Fruit fly (Drosophila melanogaster) whole organism, pupa: ENCODE measurements around the gene CG14718.
A peak's percentile ranks its signal among the peaks of the same experiment; 100 is the strongest.

Experiments used
- CG10348 ChIP-seq: fragments of 200-800 bp; sonication (Bioruptor generic); IDR thresholded peaks from 2 replicates; pipeline ENCODE4 v1.3.6; 2022; ENCODE audit warnings: missing biosample characterization, missing genetic modification characterization
- CG12605 ChIP-seq: fragments of 200-800 bp; sonication (Bioruptor generic); IDR thresholded peaks from 2 replicates; pipeline ENCODE4 v1.3.6; 2022; ENCODE audit warnings: missing biosample characterization, missing genetic modification characterization
- CG13204 ChIP-seq: fragments of 200-800 bp; sonication (Bioruptor generic); optimal IDR thresholded peaks from 2 replicates; lab custom pipeline; 2018; ENCODE audit warnings: missing biosample characterization, mild to moderate bottlenecking, missing genetic modification characterization, moderate library complexity
- CG15710 ChIP-seq: fragments of 200-800 bp; sonication (Bioruptor generic); optimal IDR thresholded peaks from 2 replicates; lab custom pipeline; 2018; ENCODE audit warnings: missing biosample characterization, mild to moderate bottlenecking, missing genetic modification characterization, moderate library complexity
- CG17806 ChIP-seq: fragments of 200-800 bp; sonication (Bioruptor generic); optimal IDR thresholded peaks from 2 replicates; lab custom pipeline; 2018; ENCODE audit warnings: missing biosample characterization, mild to moderate bottlenecking, missing genetic modification characterization, moderate library complexity
- CG32121 ChIP-seq: fragments of 200-800 bp; sonication (Bioruptor generic); IDR thresholded peaks from 2 replicates; pipeline ENCODE4 v1.3.6; 2022; ENCODE audit warnings: missing biosample characterization, missing genetic modification characterization
- CG34367 ChIP-seq: fragments of 200-800 bp; sonication (Bioruptor generic); optimal IDR thresholded peaks from 2 replicates; lab custom pipeline; 2018; ENCODE audit warnings: missing biosample characterization, mild to moderate bottlenecking, missing genetic modification characterization
- CG4496 ChIP-seq: fragments of 200-800 bp; sonication (Bioruptor generic); IDR thresholded peaks from 3 replicates; pipeline ENCODE4 v1.3.6; 2022; ENCODE audit warnings: missing biosample characterization, missing genetic modification characterization
- CG8159 ChIP-seq: fragments of 200-800 bp; sonication (Bioruptor generic); optimal IDR thresholded peaks from 3 replicates; lab custom pipeline; 2018; ENCODE audit warnings: missing biosample characterization, mild to moderate bottlenecking, missing genetic modification characterization, moderate library complexity
- CG8301 ChIP-seq: fragments of 200-800 bp; sonication (Bioruptor generic); optimal IDR thresholded peaks from 2 replicates; lab custom pipeline; 2018; ENCODE audit warnings: missing biosample characterization, mild to moderate bottlenecking, missing genetic modification characterization
- CG9948 ChIP-seq: fragments of 200-800 bp; sonication (Bioruptor generic); optimal IDR thresholded peaks from 2 replicates; lab custom pipeline; 2018; ENCODE audit warnings: missing biosample characterization, mild to moderate bottlenecking, missing genetic modification characterization, moderate library complexity
- D1 ChIP-seq: fragments of 200-800 bp; sonication (Bioruptor generic); optimal IDR thresholded peaks from 2 replicates; lab custom pipeline; 2018; ENCODE audit warnings: missing biosample characterization, mild to moderate bottlenecking, missing genetic modification characterization, moderate library complexity
- EcR ChIP-seq: fragments of 200-800 bp; sonication (Bioruptor generic); optimal IDR thresholded peaks from 3 replicates; lab custom pipeline; 2019; ENCODE audit warnings: missing biosample characterization, missing genetic modification characterization, mild to moderate bottlenecking, moderate library complexity, missing genetic modification reagents
- Ets98B ChIP-seq: fragments of 200-800 bp; sonication (Bioruptor generic); IDR thresholded peaks from 2 replicates; pipeline ENCODE4 v1.3.6; 2022; ENCODE audit warnings: missing biosample characterization, missing genetic modification characterization
- Pif1A ChIP-seq: fragments of 200-800 bp; sonication (Bioruptor generic); optimal IDR thresholded peaks from 3 replicates; lab custom pipeline; 2016; ENCODE audit warnings: missing biosample characterization, missing genetic modification characterization
- Pif1B ChIP-seq: fragments of 200-800 bp; sonication (Bioruptor generic); optimal IDR thresholded peaks from 3 replicates; lab custom pipeline; 2016; ENCODE audit warnings: missing biosample characterization, missing genetic modification characterization
- Snoo ChIP-seq: fragments of 200-800 bp; sonication (Bioruptor generic); optimal IDR thresholded peaks from 3 replicates; lab custom pipeline; 2017; ENCODE audit warnings: missing biosample characterization, mild to moderate bottlenecking, missing genetic modification characterization, inconsistent platforms
- fd96Ca ChIP-seq: fragments of 200-800 bp; sonication (Bioruptor generic); IDR thresholded peaks from 3 replicates; pipeline ENCODE4 v1.3.6; 2022; ENCODE audit warnings: missing biosample characterization, missing genetic modification characterization
- gl ChIP-seq: fragments of 200-800 bp; sonication (Bioruptor generic); optimal IDR thresholded peaks from 2 replicates; lab custom pipeline; 2018; ENCODE audit warnings: missing biosample characterization, mild to moderate bottlenecking, missing genetic modification characterization
- rn ChIP-seq: fragments of 200-800 bp; sonication (Bioruptor generic); IDR thresholded peaks from 2 replicates; pipeline ENCODE4 v1.3.6; 2022; ENCODE audit warnings: missing biosample characterization, missing genetic modification characterization

CG14718 gene

DNA sequence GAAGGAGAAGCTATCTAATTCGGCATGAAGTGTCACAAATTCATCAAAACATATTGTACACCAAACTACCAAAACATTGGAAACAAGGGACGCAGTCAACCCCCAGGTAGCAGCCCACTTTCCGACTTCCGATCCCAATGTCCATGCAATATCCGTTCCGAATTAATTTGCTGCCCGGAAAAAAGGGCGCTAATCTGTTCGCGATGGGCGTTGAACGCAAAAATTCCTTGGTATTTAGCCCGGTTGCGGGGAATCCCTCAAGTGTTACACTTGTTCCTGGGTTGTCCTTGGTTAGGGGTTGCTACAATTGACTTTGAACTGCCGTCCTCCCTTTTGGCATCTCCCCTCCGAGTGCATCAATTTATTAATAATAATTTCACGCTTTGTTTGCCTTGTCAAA lies 7.9 kb upstream of the CG14718 start:
- TF ChIP-seq Pif1B (GFP tag; lab: Kevin White, UChicago) (no peak), Snoo (tag; lab: Kevin White, UChicago) (no peak), rn (GFP tag; lab: Robert Waterston, UW) (no peak), CG32121 (GFP tag; lab: Robert Waterston, UW) (no peak), CG8159 (no peak), CG9948 (tag; lab: Kevin White, UChicago) (no peak), CG10348 (GFP tag; lab: Robert Waterston, UW) (no peak), CG15710 (tag; lab: Kevin White, UChicago) (no peak), gl (tag; lab: Kevin White, UChicago) (no peak), fd96Ca (GFP tag; lab: Robert Waterston, UW) (no peak), CG13204 (GFP tag; lab: Kevin White, UChicago) (no peak), Pif1A (GFP tag; lab: Kevin White, UChicago) (no peak), CG34367 (no peak), CG12605 (no peak), CG4496 (GFP tag; lab: Robert Waterston, UW) (no peak), D1 (tag; lab: Kevin White, UChicago) (no peak)

DNA sequence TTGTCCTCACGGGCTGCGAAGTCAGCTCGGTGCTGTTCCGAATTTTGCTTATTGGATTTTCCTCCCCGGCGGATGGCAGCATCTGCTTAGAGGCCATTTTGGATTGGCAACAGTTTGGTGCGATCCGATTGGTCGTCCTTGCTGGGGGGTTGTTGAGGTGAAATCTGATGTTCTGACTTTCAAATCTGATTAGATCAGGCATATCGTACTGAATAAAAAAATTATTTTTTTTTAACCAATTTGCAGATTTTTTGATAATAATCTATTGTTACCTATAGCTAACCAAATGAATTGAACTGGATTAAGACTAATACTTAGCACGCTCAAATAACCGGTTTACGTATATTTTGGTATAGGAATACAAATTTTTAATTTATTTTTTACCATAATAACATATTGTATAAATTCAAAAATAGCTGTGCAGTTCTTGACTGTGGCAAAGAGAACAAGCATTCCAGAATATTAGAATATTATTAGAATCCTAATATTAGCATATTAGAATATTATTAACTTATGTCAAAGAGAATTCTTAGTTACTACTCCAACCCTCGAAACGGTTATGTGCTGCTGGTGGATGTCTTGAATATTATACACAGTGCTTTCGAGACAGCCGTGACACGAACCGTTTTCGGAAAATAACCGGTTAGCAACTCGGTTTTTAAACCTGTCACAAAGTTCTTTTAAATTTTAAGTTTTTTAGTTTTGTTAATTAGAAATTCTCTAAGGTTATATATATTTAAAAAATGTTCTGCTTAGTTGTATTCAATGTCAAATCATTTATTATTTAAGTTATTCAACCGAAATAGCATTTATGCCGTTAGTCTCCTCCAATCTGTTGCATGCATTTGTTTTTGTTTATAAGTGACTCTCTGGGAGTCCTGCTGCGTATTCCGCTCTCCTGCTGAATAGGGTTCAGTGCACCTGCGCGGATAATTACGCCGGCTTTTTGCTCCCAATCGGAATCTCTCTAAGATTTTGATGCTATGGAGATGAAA lies 5.8 kb upstream of the CG14718 start, which contains the start of gene Fer3:
Gene Fer3 (minus strand): TSS at position 1 of the 995 bp plus-strand sequence.
- TF ChIP-seq CG12605 (0 out of 2 replicates have a peak, but pooled peaks have one; percentile 38), CG15710 (tag; lab: Kevin White, UChicago) (peak; percentile 31), fd96Ca (GFP tag; lab: Robert Waterston, UW) (no peak), CG8159 (peak; percentile 39), CG34367 (peak; percentile 5), CG32121 (GFP tag; lab: Robert Waterston, UW) (no peak)

DNA sequence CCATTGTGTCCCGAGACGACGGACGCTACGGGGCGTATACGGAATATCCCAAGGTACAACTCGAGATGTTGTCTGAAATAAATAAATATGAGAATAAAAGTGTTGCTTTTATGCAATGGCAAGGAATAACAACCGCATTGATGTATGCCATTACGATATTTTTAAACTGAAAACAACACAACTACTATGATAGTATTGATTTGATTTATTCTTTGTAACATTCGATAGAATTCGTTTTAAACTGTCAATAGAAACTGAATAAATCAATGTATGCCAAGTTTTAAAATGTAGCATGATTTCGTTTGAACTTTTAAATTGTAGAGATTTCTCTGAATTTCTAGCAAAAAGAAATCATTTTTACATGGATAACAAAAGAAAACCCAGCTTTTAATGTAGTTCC lies 4.2 kb upstream of the CG14718 start, which contains the start of gene CG14717:
Gene CG14717 (plus strand): TSS at position 301 of the 400 bp plus-strand sequence.
- no peak for TF ChIP-seq CG34367
- no peak for TF ChIP-seq Ets98B
- no peak for TF ChIP-seq fd96Ca (GFP tag; lab: Robert Waterston, UW)
- no peak for TF ChIP-seq D1 (tag; lab: Kevin White, UChicago)
- TF ChIP-seq gl (tag; lab: Kevin White, UChicago): no peak
- TF ChIP-seq, all 21 proteins: peak for 0

DNA sequence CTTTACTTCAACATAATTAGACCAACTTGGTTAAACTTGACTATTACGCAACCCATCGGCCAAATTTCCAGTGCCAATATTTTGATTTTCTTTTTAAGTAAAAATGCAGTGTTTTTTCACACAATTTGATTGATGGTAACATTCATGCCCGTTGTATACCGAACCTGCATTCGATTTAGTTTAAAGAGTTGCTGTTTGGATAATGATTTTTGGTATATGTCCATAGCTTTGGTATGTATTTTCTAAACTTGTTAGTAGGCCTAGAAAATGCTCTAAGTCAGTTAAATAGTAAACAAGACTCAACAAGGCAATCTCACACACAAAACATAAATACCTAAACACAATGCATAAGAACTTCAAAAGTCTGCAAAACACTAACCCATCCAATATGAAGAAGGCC lies 3.3 kb downstream of the CG14718 start, which contains the start of gene I-t:
Gene I-t (plus strand): TSS at position 301 of the 400 bp plus-strand sequence.
- TF ChIP-seq Ets98B (no peak), CG12605 (no peak), CG17806 (tag; lab: Kevin White, UChicago) (no peak), CG10348 (GFP tag; lab: Robert Waterston, UW) (no peak), D1 (tag; lab: Kevin White, UChicago) (no peak), Pif1B (GFP tag; lab: Kevin White, UChicago) (no peak), CG13204 (GFP tag; lab: Kevin White, UChicago) (no peak), CG32121 (GFP tag; lab: Robert Waterston, UW) (no peak), rn (GFP tag; lab: Robert Waterston, UW) (no peak), Pif1A (GFP tag; lab: Kevin White, UChicago) (no peak), CG34367 (no peak)

DNA sequence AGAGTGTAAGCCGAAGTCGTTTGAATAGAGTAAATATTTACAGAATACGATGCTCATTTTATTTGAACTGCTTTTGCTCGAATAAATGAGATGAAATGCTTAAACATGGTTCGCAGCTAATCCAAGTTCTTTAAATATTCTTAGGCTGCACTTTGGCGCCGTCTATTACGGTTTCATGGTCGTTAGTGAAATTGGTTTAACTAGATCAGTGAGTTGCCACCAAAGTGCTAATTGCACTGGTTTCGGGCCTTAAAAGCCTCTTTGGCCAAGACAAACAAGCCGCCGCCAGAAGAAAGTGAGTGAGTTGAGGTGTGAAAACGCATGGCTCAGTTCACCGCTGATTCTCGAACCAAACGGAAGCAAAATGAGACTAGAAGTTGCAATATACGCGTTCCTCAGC lies 11.0 kb downstream of the CG14718 start, which contains the start of gene CG14720:
Gene CG14720 (plus strand): TSS at position 301 of the 400 bp plus-strand sequence.
- no peak for TF ChIP-seq CG34367
- TF ChIP-seq Pif1A (GFP tag; lab: Kevin White, UChicago): no peak
- TF ChIP-seq CG17806 (tag; lab: Kevin White, UChicago): no peak
- TF ChIP-seq CG8159: no peak
- TF ChIP-seq EcR: no peak
- TF ChIP-seq rn (GFP tag; lab: Robert Waterston, UW): no peak
- no peak for TF ChIP-seq D1 (tag; lab: Kevin White, UChicago)
- no peak for TF ChIP-seq Ets98B
- TF ChIP-seq CG12605: no peak
- TF ChIP-seq CG13204 (GFP tag; lab: Kevin White, UChicago): no peak

DNA sequence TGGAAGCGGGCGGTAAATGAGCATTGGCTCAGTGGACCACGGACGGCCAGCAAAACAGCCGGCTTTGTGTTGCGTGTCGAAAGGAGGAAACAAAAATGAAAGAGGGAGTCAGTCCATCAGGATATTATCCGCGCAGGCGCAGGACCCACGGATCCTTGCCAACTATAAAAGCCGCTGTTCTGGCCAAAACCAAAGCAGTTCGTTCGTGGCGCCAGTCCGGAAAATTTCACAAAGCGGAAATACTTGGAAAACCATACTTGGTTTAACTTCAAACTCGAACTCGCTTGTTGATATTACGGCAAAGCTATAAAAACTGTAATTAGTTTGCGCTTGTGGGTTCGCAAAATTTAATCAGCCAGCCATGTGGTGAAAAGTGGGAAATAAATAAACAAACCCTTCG lies 21.2 kb downstream of the CG14718 start, which contains the start of gene CG12594:
Gene CG12594 (plus strand): TSS at position 142 of the 400 bp plus-strand sequence.
- TF ChIP-seq CG32121 (GFP tag; lab: Robert Waterston, UW): no peak
- TF ChIP-seq CG9948 (tag; lab: Kevin White, UChicago): no peak
- no peak for TF ChIP-seq gl (tag; lab: Kevin White, UChicago)
- TF ChIP-seq rn (GFP tag; lab: Robert Waterston, UW): no peak
- no peak for TF ChIP-seq CG12605
- TF ChIP-seq CG17806 (tag; lab: Kevin White, UChicago): no peak
- TF ChIP-seq Pif1B (GFP tag; lab: Kevin White, UChicago): no peak
- no peak for TF ChIP-seq CG8301 (tag; lab: Kevin White, UChicago)
- TF ChIP-seq CG8159: no peak
- no peak for TF ChIP-seq Pif1A (GFP tag; lab: Kevin White, UChicago)
- no peak for TF ChIP-seq Snoo (tag; lab: Kevin White, UChicago)
- TF ChIP-seq CG13204 (GFP tag; lab: Kevin White, UChicago): no peak
- TF ChIP-seq CG34367: no peak
- no peak for TF ChIP-seq CG4496 (GFP tag; lab: Robert Waterston, UW)
- no peak for TF ChIP-seq fd96Ca (GFP tag; lab: Robert Waterston, UW)
- TF ChIP-seq, all 21 proteins: peak for 0
